Worm (Caenorhabditis elegans): ENCODE results near the gene scp-1.
A peak's percentile ranks its signal among the peaks of the same experiment; 100 is the strongest.

The scp-1 gene

DNA sequence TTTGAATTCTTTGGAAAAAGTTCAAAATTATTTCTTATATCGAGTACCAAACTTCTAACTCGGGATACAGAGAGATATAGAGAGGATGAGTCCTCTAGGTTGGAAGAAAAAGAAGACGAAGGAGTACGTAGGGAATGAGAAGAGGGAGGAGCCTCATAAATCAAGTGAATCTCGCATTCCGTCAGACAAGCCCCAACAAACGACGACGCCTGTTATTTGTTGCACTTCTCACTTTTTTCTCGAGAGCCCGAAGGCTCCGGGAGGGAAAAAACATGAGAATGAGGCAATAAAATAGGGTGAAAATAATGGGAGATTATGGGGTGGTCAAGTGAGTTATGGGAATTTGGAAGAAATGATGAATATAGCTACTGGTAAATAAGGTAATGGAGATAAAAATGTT lies 34.1 kb upstream of the scp-1 start (continued):
- TF ChIP-seq nhr-237 (tag; optimal IDR thresholded peaks at IDR 0.05) (no peak), lin-11 (tag; optimal IDR thresholded peaks at IDR 0.05) (no peak), elt-1 (tag; optimal IDR thresholded peaks at IDR 0.05) (no peak), aly-2 (tag; optimal IDR thresholded peaks at IDR 0.05) (no peak), gmeb-1 (tag; optimal IDR thresholded peaks at IDR 0.05) (no peak), dmd-4 (tag; optimal IDR thresholded peaks at IDR 0.05) (no peak), ama-1 (optimal IDR thresholded peaks at IDR 0.05) (no peak)

DNA sequence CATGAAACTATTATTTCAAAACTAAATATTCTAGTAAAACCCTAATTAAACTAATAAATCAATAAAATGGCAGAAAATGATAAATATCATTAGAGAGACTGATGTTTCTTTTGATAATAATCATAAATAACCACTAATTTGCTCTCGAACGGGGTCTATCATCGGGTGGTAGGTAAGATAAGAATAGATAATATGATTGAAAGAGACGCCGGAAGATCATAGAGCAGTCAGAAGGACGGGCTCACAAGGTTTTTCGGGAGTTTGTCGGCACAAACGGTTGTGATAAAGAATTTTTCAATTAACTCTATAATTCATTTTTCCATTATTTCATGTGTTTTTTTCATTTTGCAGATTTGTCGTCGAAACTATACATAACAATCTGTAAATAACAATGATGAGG lies 32.7 kb upstream of the scp-1 start:
- no peak for TF ChIP-seq ceh-82 (tag; optimal IDR thresholded peaks at IDR 0.05)
- no peak for TF ChIP-seq nhr-21 (tag; optimal IDR thresholded peaks at IDR 0.05)
- TF ChIP-seq unc-39 (tag; optimal IDR thresholded peaks at IDR 0.05): no peak
- TF ChIP-seq fos-1 (tag; optimal IDR thresholded peaks at IDR 0.05): peak; percentile 91
- no peak for TF ChIP-seq nhr-11 (tag; optimal IDR thresholded peaks at IDR 0.05)
- TF ChIP-seq lin-39 (tag; optimal IDR thresholded peaks at IDR 0.05): no peak
- TF ChIP-seq Y55F3AM.14 (GFP tag; optimal IDR thresholded peaks at IDR 0.05): no peak
- no peak for TF ChIP-seq snpc-4 (tag; optimal IDR thresholded peaks at IDR 0.05)
- no peak for TF ChIP-seq unc-62 (GFP tag; optimal IDR thresholded peaks at IDR 0.05)
- peak; percentile 42 for TF ChIP-seq F13H6.1 (tag; optimal IDR thresholded peaks at IDR 0.05)
- TF ChIP-seq ztf-4 (tag; optimal IDR thresholded peaks at IDR 0.05): no peak
- TF ChIP-seq lsy-2 (tag; optimal IDR thresholded peaks at IDR 0.05): no peak
- TF ChIP-seq sma-9 (GFP tag; optimal IDR thresholded peaks at IDR 0.05): peak; percentile 34
- TF ChIP-seq sma-9 (tag; optimal IDR thresholded peaks at IDR 0.05): no peak
- no peak for TF ChIP-seq lin-11 (tag; optimal IDR thresholded peaks at IDR 0.05)
- no peak for TF ChIP-seq ZK546.5 (tag; optimal IDR thresholded peaks at IDR 0.05)
- peak; percentile 14 for TF ChIP-seq crh-2 (tag; optimal IDR thresholded peaks at IDR 0.05)
- TF ChIP-seq blmp-1 (tag; optimal IDR thresholded peaks at IDR 0.05; ENCODE audit: insufficient read depth): no peak
- TF ChIP-seq mbf-1 (tag; optimal IDR thresholded peaks at IDR 0.05): no peak
- no peak for TF ChIP-seq aly-2 (tag; optimal IDR thresholded peaks at IDR 0.05)

DNA sequence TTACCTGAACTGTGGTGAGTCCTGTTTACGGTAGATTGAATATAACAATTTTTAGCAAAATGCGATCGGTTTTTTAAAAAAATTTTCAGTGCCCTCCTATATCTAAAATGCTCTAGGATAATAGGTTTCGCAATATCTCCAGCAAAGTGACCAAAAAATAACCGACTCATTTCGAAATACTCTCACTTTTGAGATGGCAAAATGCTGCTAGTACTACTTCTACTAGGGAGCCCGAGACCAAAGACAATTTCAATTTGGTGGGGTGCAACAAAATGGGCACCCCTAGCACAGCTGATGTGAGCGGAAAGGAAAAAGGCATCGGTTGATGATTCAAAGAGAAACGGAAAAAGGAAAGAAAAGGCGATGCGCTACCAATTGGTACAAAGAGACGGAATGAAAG lies 30.3 kb upstream of the scp-1 start:
- TF ChIP-seq peb-1 (tag; optimal IDR thresholded peaks at IDR 0.05) (no peak), unc-55 (GFP tag; optimal IDR thresholded peaks at IDR 0.05) (peak; percentile 9)

DNA sequence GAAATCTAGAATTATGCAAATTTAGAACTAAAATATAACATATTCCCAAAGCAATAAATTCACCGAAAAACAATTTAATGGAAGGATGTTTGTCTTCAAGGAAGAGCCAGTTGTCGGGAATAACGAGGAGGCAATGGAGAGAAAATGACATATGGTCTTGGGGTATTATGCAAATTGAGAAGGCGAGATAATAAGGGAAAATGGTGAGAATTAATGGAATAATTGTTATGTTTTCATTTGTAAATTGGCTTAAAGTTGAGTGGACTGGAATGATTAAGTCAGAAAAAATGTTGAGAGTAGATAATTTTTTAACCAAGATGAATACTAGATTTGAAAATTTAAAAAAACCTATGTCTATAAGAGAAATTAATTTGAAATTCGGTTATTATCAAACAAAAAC lies 29.0 kb upstream of the scp-1 start:
- no peak for TF ChIP-seq mdl-1 (tag; optimal IDR thresholded peaks at IDR 0.05)
- no peak for TF ChIP-seq sma-3 (GFP tag; optimal IDR thresholded peaks at IDR 0.05)

DNA sequence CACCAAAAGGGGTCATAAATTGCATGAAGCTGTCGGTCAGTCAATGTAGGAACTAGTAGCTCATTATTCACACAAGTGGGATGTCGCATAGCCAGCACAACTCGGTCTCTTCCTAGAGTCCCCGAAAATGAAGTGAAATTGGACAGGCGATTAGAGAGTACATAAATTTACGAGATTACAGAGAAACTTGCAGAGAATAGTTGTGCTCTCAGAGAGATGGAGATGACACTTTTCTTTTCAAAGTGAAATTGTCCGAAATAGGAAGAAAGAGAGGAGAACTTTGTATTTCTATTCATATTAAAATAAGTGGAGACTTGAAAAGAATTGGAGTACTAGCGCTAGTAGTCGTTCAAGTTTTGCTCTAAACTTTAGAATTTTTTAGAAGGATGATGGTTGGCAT lies 28.2 kb upstream of the scp-1 start:
- no peak for TF ChIP-seq ZK546.5 (tag; optimal IDR thresholded peaks at IDR 0.05)
- TF ChIP-seq sma-9 (GFP tag; optimal IDR thresholded peaks at IDR 0.05): peak; percentile 32
- no peak for TF ChIP-seq sma-9 (tag; optimal IDR thresholded peaks at IDR 0.05)
- peak; percentile 48 for TF ChIP-seq unc-55 (GFP tag; optimal IDR thresholded peaks at IDR 0.05)
- TF ChIP-seq lsy-2 (tag; optimal IDR thresholded peaks at IDR 0.05): peak in 1 of 2 experiments; percentile 15

DNA sequence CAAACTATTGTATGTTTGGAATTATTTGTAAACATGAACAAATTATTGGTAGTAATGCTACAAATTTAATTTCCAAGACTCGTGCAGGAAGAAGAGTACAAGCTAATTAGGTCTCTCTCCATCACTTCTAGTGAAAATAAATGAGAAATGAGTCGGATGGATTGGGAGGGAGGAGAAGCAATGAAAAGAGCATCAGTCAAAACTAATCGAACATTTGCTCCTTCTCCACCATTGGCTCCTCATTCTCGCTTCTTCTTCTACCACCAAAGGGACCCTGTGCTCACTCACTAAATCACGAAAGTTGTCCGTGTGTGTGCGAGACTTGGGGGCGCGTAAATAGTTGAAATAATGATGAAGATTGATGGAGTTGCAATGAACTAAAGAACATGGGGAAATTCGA lies 27.0 kb upstream of the scp-1 start:
- TF ChIP-seq fos-1 (tag; optimal IDR thresholded peaks at IDR 0.05): no peak
- no peak for TF ChIP-seq nhr-77 (tag; optimal IDR thresholded peaks at IDR 0.05)
- no peak for TF ChIP-seq ceh-82 (tag; optimal IDR thresholded peaks at IDR 0.05)
- TF ChIP-seq R02D3.7 (tag; optimal IDR thresholded peaks at IDR 0.05): no peak
- TF ChIP-seq unc-39 (tag; optimal IDR thresholded peaks at IDR 0.05): no peak
- no peak for TF ChIP-seq skn-1 (tag; optimal IDR thresholded peaks at IDR 0.05)
- peak in 1 of 2 experiments; percentile 59 for TF ChIP-seq lsy-2 (tag; optimal IDR thresholded peaks at IDR 0.05)
- no peak for TF ChIP-seq dmd-4 (tag; optimal IDR thresholded peaks at IDR 0.05)
- TF ChIP-seq nhr-25 (tag; optimal IDR thresholded peaks at IDR 0.05): no peak
- no peak for TF ChIP-seq egl-27 (tag; optimal IDR thresholded peaks at IDR 0.05)
- TF ChIP-seq sma-3 (GFP tag; optimal IDR thresholded peaks at IDR 0.05): no peak
- peak; percentile 50 for TF ChIP-seq sem-4 (tag; optimal IDR thresholded peaks at IDR 0.05)
- TF ChIP-seq ztf-4 (tag; optimal IDR thresholded peaks at IDR 0.05): peak; percentile 23
- TF ChIP-seq F13H6.1 (tag; optimal IDR thresholded peaks at IDR 0.05): peak; percentile 57
- no peak for TF ChIP-seq peb-1 (tag; optimal IDR thresholded peaks at IDR 0.05)
- no peak for TF ChIP-seq nhr-12 (tag; optimal IDR thresholded peaks at IDR 0.05)
- peak; percentile 33 for TF ChIP-seq nhr-129 (tag; optimal IDR thresholded peaks at IDR 0.05)
- TF ChIP-seq mab-5 (tag; optimal IDR thresholded peaks at IDR 0.05): peak; percentile 93
- no peak for TF ChIP-seq crh-2 (tag; optimal IDR thresholded peaks at IDR 0.05)
- TF ChIP-seq snpc-4 (tag; optimal IDR thresholded peaks at IDR 0.05): no peak
- TF ChIP-seq elt-3 (tag; optimal IDR thresholded peaks at IDR 0.05): no peak
- TF ChIP-seq unc-62 (GFP tag; optimal IDR thresholded peaks at IDR 0.05): peak; percentile 46
- TF ChIP-seq ama-1 (optimal IDR thresholded peaks at IDR 0.05): no peak
- peak; percentile 79 for TF ChIP-seq lin-39 (tag; optimal IDR thresholded peaks at IDR 0.05)
- TF ChIP-seq gmeb-1 (tag; optimal IDR thresholded peaks at IDR 0.05): no peak
- TF ChIP-seq aly-2 (tag; optimal IDR thresholded peaks at IDR 0.05): no peak
- no peak for TF ChIP-seq alr-1 (tag; optimal IDR thresholded peaks at IDR 0.05)
- TF ChIP-seq C34F6.9 (tag; optimal IDR thresholded peaks at IDR 0.05): peak; percentile 56
- no peak for TF ChIP-seq nhr-10 (tag; optimal IDR thresholded peaks at IDR 0.05)
- peak; percentile 2 for TF ChIP-seq unc-55 (GFP tag; optimal IDR thresholded peaks at IDR 0.05)
- no peak for TF ChIP-seq nhr-23 (tag; optimal IDR thresholded peaks at IDR 0.05)
- no peak for TF ChIP-seq Y55F3AM.14 (GFP tag; optimal IDR thresholded peaks at IDR 0.05)
